Worm (Caenorhabditis elegans): ENCODE data around the gene rmd-6.

Gene rmd-6

DNA sequence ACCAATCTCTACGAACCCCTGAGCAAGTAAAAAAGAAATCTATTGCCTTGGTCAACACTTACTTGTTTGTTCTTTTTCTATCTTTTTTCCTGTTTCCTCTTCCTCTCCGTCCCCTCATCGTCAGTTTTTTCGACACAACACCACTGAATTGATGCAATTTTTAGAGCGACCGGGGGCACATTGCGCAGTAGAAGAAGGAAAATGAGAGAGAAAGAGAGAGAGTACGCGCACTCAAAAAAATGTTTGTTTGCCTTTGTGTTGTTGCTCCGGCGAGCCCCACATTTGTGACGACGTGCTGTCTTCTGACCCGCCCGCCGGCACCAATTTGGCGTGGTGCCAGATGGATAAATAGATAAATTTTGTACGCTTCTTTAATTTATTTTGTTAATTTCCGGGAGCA lies 31.5 kb downstream of the rmd-6 start:
- TF ChIP-seq egl-27 (tag; optimal IDR thresholded peaks at IDR 0.05) (no peak), pag-3 (tag; optimal IDR thresholded peaks at IDR 0.05; ENCODE audit: borderline replicate concordance, insufficient read depth) (no peak), ama-1 (optimal IDR thresholded peaks at IDR 0.05) (no peak), snu-23 (GFP tag; optimal IDR thresholded peaks at IDR 0.05) (peak; percentile 4), nhr-47 (tag; optimal IDR thresholded peaks at IDR 0.05) (peak; percentile 47), xbp-1 (tag; optimal IDR thresholded peaks at IDR 0.05) (no peak), jun-1 (tag; optimal IDR thresholded peaks at IDR 0.05) (no peak), aly-2 (tag; optimal IDR thresholded peaks at IDR 0.05) (no peak), grh-1 (GFP tag; IDR thresholded peaks at IDR 0.05) (no peak), efl-1 (optimal IDR thresholded peaks at IDR 0.05) (peak in 1 of 2 experiments; percentile 1), efl-1 (GFP tag; optimal IDR thresholded peaks at IDR 0.05 in 1 of 2) (peak in 1 of 2 experiments; percentile 71), nhr-11 (tag; optimal IDR thresholded peaks at IDR 0.05) (no peak), fkh-8 (tag; optimal IDR thresholded peaks at IDR 0.05) (peak; percentile 25), egl-13 (tag; optimal IDR thresholded peaks at IDR 0.05) (no peak), zag-1 (tag; optimal IDR thresholded peaks at IDR 0.05) (no peak), lir-3 (tag; optimal IDR thresholded peaks at IDR 0.05; ENCODE audit: poor library complexity) (no peak), irx-1 (tag; optimal IDR thresholded peaks at IDR 0.05) (no peak), nhr-19 (GFP tag; conservative IDR thresholded peaks at IDR 0.05) (peak; percentile 28; the same call in 1 of the 2 replicates), unc-62 (GFP tag; optimal IDR thresholded peaks at IDR 0.05) (no peak), dsc-1 (tag; optimal IDR thresholded peaks at IDR 0.05) (no peak), skn-1 (tag; optimal IDR thresholded peaks at IDR 0.05) (no peak), lin-13 (GFP tag; optimal IDR thresholded peaks at IDR 0.05) (no peak), fkh-10 (GFP tag; optimal IDR thresholded peaks at IDR 0.05) (peak; percentile 26), dpl-1 (GFP tag; optimal IDR thresholded peaks at IDR 0.05) (peak in 1 of 3 experiments; percentile 29), ceh-88 (GFP tag; IDR thresholded peaks at IDR 0.05) (no peak), nhr-84 (tag; optimal IDR thresholded peaks at IDR 0.05) (no peak), sptf-1 (tag; optimal IDR thresholded peaks at IDR 0.05) (no peak), sup-37 (GFP tag; optimal IDR thresholded peaks at IDR 0.05) (no peak), lin-14 (GFP tag; optimal IDR thresholded peaks at IDR 0.05) (peak; percentile 89), nhr-71 (tag; optimal IDR thresholded peaks at IDR 0.05) (peak; percentile 17), ces-1 (GFP tag; optimal IDR thresholded peaks at IDR 0.05) (no peak), F16B12.6 (tag; optimal IDR thresholded peaks at IDR 0.05) (no peak), ets-5 (GFP tag; IDR thresholded peaks at IDR 0.05) (no peak), blmp-1 (tag; optimal IDR thresholded peaks at IDR 0.05) (no peak), ceh-82 (tag; optimal IDR thresholded peaks at IDR 0.05) (peak in 2 of 3 experiments; percentile 2 to 51), ceh-90 (tag; optimal IDR thresholded peaks at IDR 0.05) (no peak), sox-4 (tag; optimal IDR thresholded peaks at IDR 0.05) (no peak), lsy-2 (tag; optimal IDR thresholded peaks at IDR 0.05) (peak in 1 of 2 experiments; percentile 44), efl-3 (GFP tag; optimal IDR thresholded peaks at IDR 0.05) (no peak), hlh-17 (GFP tag; optimal IDR thresholded peaks at IDR 0.05; ENCODE audit: borderline replicate concordance) (no peak), tbx-2 (tag; optimal IDR thresholded peaks at IDR 0.05) (peak; percentile 17), pqm-1 (tag; optimal IDR thresholded peaks at IDR 0.05) (no peak), nhr-237 (tag; optimal IDR thresholded peaks at IDR 0.05) (no peak), mdl-1 (tag; optimal IDR thresholded peaks at IDR 0.05) (no peak), swsn-7 (tag; optimal IDR thresholded peaks at IDR 0.05) (peak; percentile 9), C04F5.9 (tag; optimal IDR thresholded peaks at IDR 0.05) (no peak), elt-3 (tag; optimal IDR thresholded peaks at IDR 0.05) (no peak), C34B4.2 (tag; optimal IDR thresholded peaks at IDR 0.05) (no peak), unc-86 (tag; optimal IDR thresholded peaks at IDR 0.05) (no peak), mep-1 (tag; optimal IDR thresholded peaks at IDR 0.05) (peak; percentile 23)
